Worm (Caenorhabditis elegans) whole organism, L4/young adult: ENCODE measurements around the gene str-220.

ENCODE experiments used
- W03F9.2 ChIP-seq: fragments of 150-350 bp; optimal IDR thresholded peaks from 2 replicates; lab custom pipeline; 2014; ENCODE audit warnings: missing biosample characterization, missing genetic modification characterization
- dao-5 ChIP-seq: sonication (generic microtip); optimal IDR thresholded peaks from 2 replicates; lab custom pipeline; 2016; ENCODE audit warnings: missing genotype, missing genetic modification characterization, moderate library complexity, missing compliant biosample characterization
- him-1 ChIP-seq: sonication (generic microtip); optimal IDR thresholded peaks from 2 replicates; lab custom pipeline; 2016; ENCODE audit warnings: missing genotype, missing genetic modification reagents, missing genetic modification characterization, missing compliant biosample characterization

Gene str-220

DNA sequence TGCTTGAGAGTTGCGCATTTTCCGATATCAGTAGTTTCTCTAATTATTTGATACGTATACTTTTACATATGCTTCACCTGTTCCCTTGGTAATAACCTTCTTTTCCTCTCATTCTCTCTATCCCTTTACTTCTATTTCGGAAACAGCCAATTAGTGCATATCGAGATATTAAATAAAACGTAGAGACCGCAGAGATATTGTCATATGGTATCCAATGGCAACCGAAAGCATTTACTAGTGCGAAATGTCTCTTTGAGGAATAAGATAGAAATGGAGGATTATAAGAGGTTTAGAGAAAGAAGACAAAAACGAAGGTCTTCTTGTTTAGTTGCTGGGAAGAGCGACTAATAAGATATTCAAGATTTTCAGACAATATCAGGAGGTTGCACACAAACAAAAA is 14.8 kb downstream of the str-220 start, which contains the start of gene maph-9:
Gene maph-9, plus strand, starts transcription at position 273 of the 400 bp plus-strand sequence.
- TF ChIP-seq him-1 (tag; lab: Kevin White, UChicago) (no peak), dao-5 (tag; lab: Kevin White, UChicago) (no peak), W03F9.2 (tag; lab: Kevin White, UChicago) (no peak)

DNA sequence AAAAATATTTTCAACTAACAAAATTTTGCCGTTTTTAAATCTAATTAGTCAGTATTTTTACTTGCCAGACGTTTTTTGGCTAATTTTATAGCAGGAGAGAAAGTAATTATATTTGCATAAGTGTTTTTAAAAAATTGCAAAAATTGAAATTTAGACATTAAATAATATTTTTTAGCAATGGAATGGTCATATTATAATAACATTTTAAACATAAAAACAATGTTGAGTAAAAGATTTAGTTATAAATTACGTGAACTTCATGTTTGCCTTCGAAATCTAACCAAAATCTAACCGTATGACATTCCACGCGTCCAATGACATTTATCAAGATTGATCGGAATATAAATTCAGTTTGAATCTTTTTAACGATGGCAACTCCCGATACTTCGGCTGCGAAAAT is 16.8 kb downstream of the str-220 start, which contains the start of gene C34D4.2:
Gene C34D4.2, plus strand, starts transcription at position 301 of the 400 bp plus-strand sequence.
- TF ChIP-seq dao-5 (tag; lab: Kevin White, UChicago) (no peak), W03F9.2 (tag; lab: Kevin White, UChicago) (no peak)

DNA sequence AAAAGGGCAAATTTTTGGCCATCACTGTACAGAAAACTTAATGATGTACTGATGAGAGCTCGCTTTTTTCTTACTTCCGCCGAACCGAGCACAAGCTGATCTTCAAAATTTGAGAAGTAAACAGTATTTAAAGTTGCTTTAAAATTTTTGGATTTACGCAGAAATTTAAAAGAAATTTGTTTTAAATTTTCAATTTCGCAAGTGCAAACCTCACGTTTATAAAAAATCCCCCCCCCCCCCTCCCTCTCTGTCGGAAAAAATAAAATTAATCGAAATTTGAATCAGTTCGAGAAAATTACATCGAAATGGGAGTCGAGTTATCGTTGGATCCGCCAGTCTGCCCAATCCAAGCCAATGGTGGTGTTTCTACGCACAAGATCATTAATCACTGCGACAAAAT is 17.8 kb downstream of the str-220 start, which contains the start of gene C34D4.3:
Gene C34D4.3, plus strand, starts transcription at position 301 of the 400 bp plus-strand sequence.
- TF ChIP-seq dao-5 (tag; lab: Kevin White, UChicago) = no peak
- TF ChIP-seq W03F9.2 (tag; lab: Kevin White, UChicago) = no peak
- TF ChIP-seq him-1 (tag; lab: Kevin White, UChicago) = no peak

DNA sequence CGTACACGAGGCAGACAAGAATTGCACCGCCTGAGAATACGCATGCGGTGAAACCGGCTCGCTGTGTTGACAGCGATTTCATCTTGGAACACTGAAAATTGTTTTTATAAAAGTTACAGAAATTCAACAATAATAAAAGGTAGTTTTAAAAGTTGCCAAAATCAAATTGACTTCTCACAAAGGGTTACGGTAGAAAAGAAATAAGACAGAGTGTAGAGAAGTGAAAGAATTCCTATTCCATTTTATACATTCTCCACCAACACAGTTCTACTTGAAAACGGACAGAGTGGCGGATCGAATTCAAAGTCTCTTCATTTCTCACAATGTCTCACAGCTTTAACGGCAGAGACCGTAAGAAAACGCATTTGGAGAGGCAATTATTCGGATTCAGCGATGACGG is 18.7 kb downstream of the str-220 start, which contains the start of gene col-113:
Gene col-113, minus strand, starts transcription at position 101 of the 400 bp plus-strand sequence.
- TF ChIP-seq him-1 (tag; lab: Kevin White, UChicago) = no peak
- TF ChIP-seq W03F9.2 (tag; lab: Kevin White, UChicago) = no peak
- TF ChIP-seq dao-5 (tag; lab: Kevin White, UChicago) = no peak

DNA sequence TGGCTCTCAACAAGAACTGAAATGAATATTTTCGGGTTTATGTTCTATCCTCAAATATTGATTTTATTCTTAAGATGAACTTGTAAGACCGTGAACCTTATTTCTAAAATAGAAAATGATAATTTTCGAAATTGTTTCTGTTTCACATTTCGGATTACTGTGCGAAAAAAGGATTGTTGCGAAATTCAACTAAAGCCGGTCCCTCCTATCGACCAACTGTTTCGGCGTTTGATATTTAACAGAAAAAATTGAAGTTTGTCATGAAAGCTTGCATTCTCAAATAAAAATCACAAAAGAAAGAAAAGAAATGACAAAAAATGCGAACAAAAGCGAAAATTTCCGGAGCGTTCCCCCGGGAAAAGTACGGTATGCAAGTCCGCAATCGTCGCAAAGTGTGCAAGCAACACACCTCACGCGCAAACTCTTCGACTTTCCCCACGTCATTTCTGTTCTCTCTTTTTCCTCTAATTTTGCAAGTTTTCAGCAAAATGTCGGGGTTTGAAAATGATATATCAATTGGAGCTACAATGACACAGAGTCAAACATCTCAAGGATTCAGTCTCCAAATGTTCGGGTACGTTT is 22.0 kb downstream of the str-220 start, which contains the start of gene C34D4.4:
Gene C34D4.4, plus strand, starts transcription at position 342 of the 582 bp plus-strand sequence.
- no peak for TF ChIP-seq W03F9.2 (tag; lab: Kevin White, UChicago)

DNA sequence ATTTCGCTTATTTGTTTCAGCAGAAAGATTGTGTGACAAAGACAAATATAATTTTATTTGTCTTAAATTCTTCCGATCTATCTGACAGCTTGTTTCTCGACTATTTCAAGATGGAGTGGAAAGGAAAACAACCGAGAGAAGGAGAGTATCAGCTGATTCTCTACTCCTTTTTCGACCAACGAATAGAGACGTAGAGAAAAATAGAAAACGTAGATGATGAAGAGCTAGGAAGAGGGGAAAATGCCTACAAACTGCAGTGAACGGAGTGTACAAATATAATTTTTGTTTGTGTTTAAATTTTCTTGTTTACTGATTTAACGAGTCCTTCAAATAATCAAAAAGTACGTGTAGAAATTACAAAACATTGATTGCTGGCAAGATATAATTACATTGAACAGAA is 23.4 kb downstream of the str-220 start:
- no peak for TF ChIP-seq dao-5 (tag; lab: Kevin White, UChicago)
- TF ChIP-seq W03F9.2 (tag; lab: Kevin White, UChicago) = peak; percentile 21
- TF ChIP-seq him-1 (tag; lab: Kevin White, UChicago) = no peak

DNA sequence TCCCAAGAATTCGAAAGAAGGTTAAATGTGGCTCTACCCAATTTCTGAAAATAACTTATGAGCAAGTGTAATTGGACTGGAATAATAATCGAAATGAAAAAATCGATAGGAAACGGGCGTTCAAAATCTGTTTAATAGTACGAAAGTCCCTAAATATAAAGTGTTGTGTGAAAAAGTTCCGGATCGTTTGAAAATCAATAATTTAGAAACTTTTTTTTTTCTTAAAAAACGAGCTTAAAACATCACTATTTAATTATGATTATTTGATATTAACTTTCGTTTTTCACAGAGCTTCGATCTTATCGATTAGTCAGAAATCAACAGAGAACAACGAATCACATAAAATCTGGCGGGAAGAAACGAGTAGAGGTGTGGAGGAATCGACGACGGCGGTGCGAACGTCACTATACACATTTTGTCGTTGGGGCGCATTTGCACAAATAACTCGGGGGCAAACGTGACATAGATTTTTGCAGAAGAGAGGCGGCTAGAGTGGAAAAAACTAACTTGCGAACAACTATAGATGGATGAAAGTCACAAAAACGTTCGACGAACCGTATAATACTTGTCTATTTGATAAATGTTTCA is 26.4 kb downstream of the str-220 start, which contains the start of gene hecd-1:
Gene hecd-1, minus strand, starts transcription at position 51 of the 588 bp plus-strand sequence.
- TF ChIP-seq dao-5 (tag; lab: Kevin White, UChicago) (no peak), him-1 (tag; lab: Kevin White, UChicago) (no peak), W03F9.2 (tag; lab: Kevin White, UChicago) (no peak)

DNA sequence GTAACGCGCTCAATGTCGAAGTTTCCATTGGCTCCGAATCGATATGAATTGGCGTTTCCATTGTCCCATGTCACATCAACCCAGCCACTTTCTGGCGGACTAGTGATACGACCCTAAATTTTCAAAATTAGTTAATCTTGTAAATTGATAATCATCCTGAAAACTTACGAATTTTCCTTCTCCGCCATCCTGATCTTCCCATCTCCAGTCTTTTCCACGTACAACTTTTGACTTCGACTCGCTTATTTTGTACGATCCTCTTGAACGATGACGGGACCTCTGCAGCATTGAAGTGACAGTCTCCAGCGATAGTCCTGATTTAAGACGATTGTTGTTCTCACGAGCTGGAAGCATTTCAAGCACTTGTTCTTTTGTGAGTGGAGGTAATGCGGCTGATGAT is 32.0 kb downstream of the str-220 start:
- TF ChIP-seq W03F9.2 (tag; lab: Kevin White, UChicago) (no peak), dao-5 (tag; lab: Kevin White, UChicago) (no peak), him-1 (tag; lab: Kevin White, UChicago) (no peak)

DNA sequence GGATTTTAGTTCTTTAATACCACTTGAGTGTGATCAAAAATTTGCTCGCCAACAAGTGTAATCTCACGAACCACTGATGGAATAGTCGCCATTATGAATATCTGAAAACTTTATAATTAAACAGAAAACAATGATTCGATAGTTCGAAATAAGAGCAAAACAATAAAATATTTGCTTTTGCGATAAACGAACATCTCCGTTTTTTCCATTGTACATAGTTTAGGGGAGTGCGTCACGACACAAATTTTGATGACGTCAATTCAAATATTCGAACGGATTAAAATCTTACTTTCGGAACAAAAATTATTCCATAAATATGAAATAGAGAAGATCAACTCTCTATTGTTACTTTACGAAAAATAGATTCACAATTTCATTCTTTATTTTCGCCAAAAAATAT is 37.1 kb downstream of the str-220 start, which contains the start of gene mutd-1:
Gene mutd-1, minus strand, starts transcription at position 101 of the 400 bp plus-strand sequence.
- TF ChIP-seq W03F9.2 (tag; lab: Kevin White, UChicago) = no peak
- no peak for TF ChIP-seq him-1 (tag; lab: Kevin White, UChicago)
- TF ChIP-seq dao-5 (tag; lab: Kevin White, UChicago) = no peak

DNA sequence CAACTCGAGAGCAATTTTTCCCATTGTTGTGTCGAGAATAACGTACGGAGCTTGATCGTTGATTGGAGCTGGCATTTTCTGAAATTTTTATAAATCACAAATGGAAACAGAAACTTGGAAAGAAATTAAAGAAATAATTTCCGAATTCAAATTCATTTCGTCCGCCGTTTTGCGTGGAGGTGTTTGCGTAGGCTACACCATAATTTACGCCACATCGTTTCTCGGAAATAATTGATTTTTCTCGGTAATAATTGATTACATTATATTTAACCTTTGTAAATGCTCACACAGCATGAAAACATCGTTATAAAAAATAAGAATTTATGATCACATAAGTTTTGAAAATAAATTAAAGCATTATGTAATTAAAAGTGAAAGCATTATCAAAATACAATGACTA is 38.0 kb downstream of the str-220 start, which contains the start of gene cyn-12:
Gene cyn-12, minus strand, starts transcription at position 78 of the 400 bp plus-strand sequence.
- TF ChIP-seq him-1 (tag; lab: Kevin White, UChicago) (no peak), W03F9.2 (tag; lab: Kevin White, UChicago) (no peak), dao-5 (tag; lab: Kevin White, UChicago) (no peak)

DNA sequence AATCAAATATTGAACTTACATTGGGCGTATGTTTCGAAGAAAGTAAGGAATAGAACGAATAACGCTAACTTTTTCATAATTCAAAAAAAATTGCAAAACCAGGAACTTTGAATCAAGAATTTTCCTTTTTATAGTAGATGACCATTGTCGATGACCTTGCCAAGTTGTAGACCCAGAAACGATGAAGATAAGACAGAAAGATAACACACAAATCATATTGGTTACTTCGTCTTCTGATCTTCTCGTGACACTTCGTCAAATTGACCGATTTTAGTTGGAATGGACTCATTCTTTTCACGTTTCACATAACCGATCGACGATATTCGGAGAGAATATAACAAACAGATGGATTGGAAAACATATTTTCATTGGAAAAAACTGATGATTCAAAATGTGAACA is 39.3 kb downstream of the str-220 start, which contains the start of gene grsp-3:
Gene grsp-3, minus strand, starts transcription at position 149 of the 400 bp plus-strand sequence.
- TF ChIP-seq him-1 (tag; lab: Kevin White, UChicago) (no peak), dao-5 (tag; lab: Kevin White, UChicago) (no peak)

DNA sequence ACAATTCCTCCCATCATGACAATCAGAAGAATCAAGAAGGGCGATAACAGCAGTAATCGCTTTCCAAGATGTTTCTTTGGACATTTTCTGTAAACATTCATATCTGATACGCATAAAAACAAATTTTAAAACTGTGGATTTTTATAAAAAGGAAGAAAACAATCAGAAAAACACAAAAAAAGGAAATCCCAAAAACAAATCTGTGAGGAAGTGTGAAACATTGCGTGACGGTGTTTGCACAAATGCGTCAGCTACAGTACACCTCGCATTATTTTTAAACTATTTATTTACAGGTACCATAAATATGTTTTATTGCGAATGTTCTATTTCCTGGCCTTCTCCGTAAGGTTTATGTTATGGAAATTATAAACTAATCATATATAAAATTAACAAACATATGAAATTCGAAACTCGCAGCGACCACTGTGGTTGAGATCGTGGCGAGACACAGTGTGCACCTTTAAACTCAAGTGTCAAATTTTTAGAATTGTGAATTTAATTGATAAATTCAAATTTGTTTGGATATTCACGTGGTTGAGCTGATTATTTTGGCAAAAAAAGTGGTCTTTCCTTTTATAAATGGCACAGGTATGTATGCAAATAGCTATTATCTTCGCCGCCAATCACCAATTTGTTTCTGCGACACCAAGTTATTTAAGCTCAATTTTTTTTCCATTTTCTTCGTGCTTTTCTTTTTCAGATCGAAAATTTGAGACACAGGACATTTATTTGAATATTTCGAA is 49.6 kb downstream of the str-220 start, which contains the start of the genes C34D4.10 and str-48:
Gene C34D4.10, minus strand, starts transcription at position 101 of the 743 bp plus-strand sequence.
Gene str-48, plus strand, starts transcription at position 693 of the 743 bp plus-strand sequence.
- no peak for TF ChIP-seq dao-5 (tag; lab: Kevin White, UChicago)
- no peak for TF ChIP-seq W03F9.2 (tag; lab: Kevin White, UChicago)
- TF ChIP-seq him-1 (tag; lab: Kevin White, UChicago) = no peak
